Worm (Caenorhabditis elegans) whole organism, midembryonic: ENCODE measurements around the gene srlf-26.

ENCODE experiments used
- T22C8.4 ChIP-seq: fragments of 200-800 bp; sonication (Bioruptor generic); IDR thresholded peaks from 2 replicates; pipeline ENCODE4 v1.3.6; 2022; ENCODE audit warnings: missing genetic modification characterization, missing compliant biosample characterization
- cog-1 ChIP-seq: sonication (generic microtip); optimal IDR thresholded peaks from 2 replicates; lab custom pipeline; 2016; ENCODE audit warnings: missing genetic modification characterization, missing compliant biosample characterization
- flt-1 ChIP-seq: fragments of 200-800 bp; sonication (Bioruptor generic); IDR thresholded peaks from 2 replicates; pipeline ENCODE4 v1.3.6; 2022; ENCODE audit warnings: missing genetic modification characterization, missing compliant biosample characterization
- klf-2 ChIP-seq: fragments of 200-800 bp; sonication (Bioruptor generic); conservative IDR thresholded peaks from 2 replicates; pipeline ENCODE4 v1.3.6; 2022; ENCODE audit warnings: missing genetic modification reagents, missing genetic modification characterization, missing compliant biosample characterization
- med-1 ChIP-seq: sonication (generic microtip); optimal IDR thresholded peaks from 2 replicates; lab custom pipeline; 2017; ENCODE audit warnings: missing genetic modification characterization, mild to moderate bottlenecking, missing compliant biosample characterization, antibody characterized with exemption, missing genetic modification reagents; ENCODE audit not compliant: insufficient read depth
- tab-1 ChIP-seq: fragments of 200-800 bp; sonication (Bioruptor generic); IDR thresholded peaks from 2 replicates; pipeline ENCODE4 v1.3.6; 2022; ENCODE audit warnings: missing genetic modification characterization, missing compliant biosample characterization
- ztf-23 ChIP-seq: fragments of 200-800 bp; sonication (Bioruptor generic); IDR thresholded peaks from 2 replicates; pipeline ENCODE4 v1.3.6; 2022; ENCODE audit warnings: missing genetic modification reagents, missing genetic modification characterization, missing compliant biosample characterization

DNA sequence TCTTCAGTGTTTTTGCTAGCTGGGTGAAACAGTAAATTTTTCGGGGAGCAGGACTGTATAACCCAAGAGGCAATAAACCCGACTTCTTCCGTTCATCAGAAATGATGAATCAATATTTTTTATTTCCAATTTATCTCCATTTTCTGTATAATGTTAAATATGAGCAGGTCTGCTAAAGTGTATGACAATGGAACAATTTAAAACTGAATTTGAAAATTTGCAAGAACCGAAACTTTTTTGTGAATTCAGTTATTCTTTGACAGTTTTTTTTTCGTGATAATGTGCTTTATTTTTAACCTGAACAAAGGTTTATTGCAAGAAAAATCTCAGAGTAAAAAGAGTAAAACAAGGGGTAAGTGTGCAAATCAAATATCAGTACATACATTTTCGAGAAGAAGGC, 13.7 kb upstream of the srlf-26 start:
- TF ChIP-seq T22C8.4 (GFP tag; lab: Robert Waterston, UW) (no peak), med-1 (GFP tag; lab: Kevin White, UChicago) (no peak), ztf-23 (GFP tag; lab: Robert Waterston, UW) (no peak), klf-2 (no peak), cog-1 (no peak), flt-1 (GFP tag; lab: Robert Waterston, UW) (no peak), tab-1 (GFP tag; lab: Robert Waterston, UW) (no peak)
